Fruit fly (Drosophila melanogaster): ENCODE measurements around the gene tho2.

DNA sequence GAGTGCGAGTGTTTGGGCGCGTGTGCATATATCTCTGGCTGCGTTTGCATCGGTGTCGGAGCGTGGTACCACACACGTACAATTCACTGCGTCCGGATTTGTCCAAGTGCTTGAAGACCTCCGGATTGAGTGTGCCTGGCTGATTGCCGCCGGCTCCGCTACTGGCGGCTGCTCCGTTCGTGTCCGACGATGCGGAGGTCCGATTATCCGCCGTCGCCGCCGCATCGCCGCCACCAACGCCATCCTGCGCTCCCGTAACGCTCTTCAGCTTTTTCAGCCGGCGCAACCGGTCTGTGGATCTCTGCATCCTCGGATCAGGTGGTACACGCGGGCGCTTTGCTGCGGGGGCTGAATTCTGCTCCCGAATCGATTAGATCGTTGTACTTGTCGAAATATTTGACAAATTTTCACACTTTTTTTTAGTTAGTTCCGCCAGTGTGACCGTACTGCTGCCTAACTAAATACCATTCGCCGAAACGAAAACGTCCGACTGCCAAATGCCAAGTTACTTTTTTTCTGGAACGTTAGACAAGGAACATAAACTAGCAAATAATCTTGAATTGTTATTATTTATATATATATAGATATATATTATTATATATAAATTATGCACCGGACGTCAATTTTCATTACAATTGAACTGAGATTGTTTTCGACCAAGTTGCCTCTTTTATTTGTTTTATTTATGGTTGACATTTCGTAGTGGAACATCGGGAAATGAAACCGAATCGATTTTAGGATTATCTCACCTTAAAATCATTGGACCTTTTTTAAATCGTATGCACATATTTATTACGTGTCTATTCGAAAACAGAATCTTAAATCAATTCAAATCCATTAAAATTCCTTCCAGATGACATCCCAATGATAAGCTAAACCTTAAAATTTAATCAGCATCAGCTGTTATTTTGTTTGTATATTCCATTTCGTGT, at the start of gene tho2:
- TF ChIP-seq usp (GFP tag; optimal IDR thresholded peaks at IDR 0.05), result no peak
- no peak for TF ChIP-seq Dll (optimal IDR thresholded peaks at IDR 0.05)
- no peak for TF ChIP-seq psq (optimal IDR thresholded peaks at IDR 0.05)

All from whole organism.